Worm (Caenorhabditis elegans) whole organism, L4 larva: Measurements from ENCODE around the gene taf-7.1.

Source experiments
- F10B5.3 ChIP-seq: sonication (generic microtip); optimal IDR thresholded peaks from 2 replicates; lab custom pipeline; 2016; ENCODE audit warnings: mild to moderate bottlenecking, missing genetic modification characterization, missing compliant biosample characterization
- F26F4.8 ChIP-seq: fragments of 200-800 bp; sonication (Bioruptor generic); conservative IDR thresholded peaks from 2 replicates; pipeline ENCODE4 v1.3.6; 2022; ENCODE audit warnings: missing genetic modification characterization, missing compliant biosample characterization
- F37D6.2 ChIP-seq: sonication (generic microtip); optimal IDR thresholded peaks from 2 replicates; lab custom pipeline; 2016; ENCODE audit warnings: mild to moderate bottlenecking, missing genetic modification characterization, missing compliant biosample characterization
- T20F7.1 ChIP-seq: fragments of 200-800 bp; sonication (Bioruptor generic); optimal IDR thresholded peaks from 2 replicates; lab custom pipeline; 2018; ENCODE audit warnings: mild to moderate bottlenecking, missing genetic modification characterization, missing compliant biosample characterization
- T26A8.4 ChIP-seq: fragments of 200-800 bp; sonication (Bioruptor generic); IDR thresholded peaks from 2 replicates; pipeline ENCODE4 v1.3.6; 2022; ENCODE audit warnings: missing genetic modification characterization, missing compliant biosample characterization
- Y105C5A.15 ChIP-seq: fragments of 200-800 bp; sonication (Bioruptor generic); IDR thresholded peaks from 2 replicates; pipeline ENCODE4 v1.3.6; 2022; ENCODE audit warnings: missing genetic modification characterization, missing compliant biosample characterization
- Y48G9A.11 ChIP-seq: fragments of 200-800 bp; sonication (Bioruptor generic); IDR thresholded peaks from 2 replicates; pipeline ENCODE4 v1.3.6; 2022; ENCODE audit warnings: missing genetic modification reagents, missing genetic modification characterization, missing compliant biosample characterization
- Y5F2A.4 ChIP-seq: fragments of 200-800 bp; sonication (Bioruptor generic); optimal IDR thresholded peaks from 2 replicates; lab custom pipeline; 2018; ENCODE audit warnings: mild to moderate bottlenecking, missing genetic modification characterization, missing compliant biosample characterization
- ZK337.2 ChIP-seq: fragments of 200-800 bp; sonication (Bioruptor generic); IDR thresholded peaks from 2 replicates; pipeline ENCODE4 v1.3.6; 2022; ENCODE audit warnings: missing genetic modification reagents, missing genetic modification characterization, missing compliant biosample characterization
- aly-2 ChIP-seq: sonication (generic microtip); optimal IDR thresholded peaks from 2 replicates; lab custom pipeline; 2018; ENCODE audit warnings: missing biosample characterization, missing genetic modification characterization
- ama-1 ChIP-seq: fragments of 150-350 bp; optimal IDR thresholded peaks from 2 replicates; lab custom pipeline; 2014; ENCODE audit warnings: inconsistent platforms, mixed read lengths
- arid-1 ChIP-seq: fragments of 200-800 bp; sonication (Bioruptor generic); conservative IDR thresholded peaks from 2 replicates; pipeline ENCODE4 v1.3.6; 2022; ENCODE audit warnings: missing genetic modification reagents, missing genetic modification characterization, missing compliant biosample characterization
- attf-4 ChIP-seq: sonication (generic microtip); optimal IDR thresholded peaks from 3 replicates; lab custom pipeline; 2017; ENCODE audit warnings: missing biosample characterization, missing genetic modification characterization
- ceh-32 ChIP-seq: sonication (generic microtip); optimal IDR thresholded peaks from 2 replicates; lab custom pipeline; 2016; ENCODE audit warnings: mild to moderate bottlenecking, missing genetic modification characterization, missing compliant biosample characterization; ENCODE audit not compliant: poor library complexity
- ceh-82 ChIP-seq: sonication (generic microtip); optimal IDR thresholded peaks from 2 replicates; lab custom pipeline; 2017; ENCODE audit warnings: missing biosample characterization, missing genetic modification characterization
- ces-1 ChIP-seq: fragments of 150-350 bp; sonication (generic microtip); optimal IDR thresholded peaks from 4 replicates; lab custom pipeline; 2014; ENCODE audit warnings: missing biosample characterization, missing genetic modification reagents, missing genetic modification characterization
- ctbp-1 ChIP-seq: fragments of 200-800 bp; sonication (Bioruptor generic); IDR thresholded peaks from 2 replicates; pipeline ENCODE4 v1.3.6; 2022; ENCODE audit warnings: missing genetic modification reagents, missing genetic modification characterization, missing compliant biosample characterization
- daf-19 ChIP-seq: fragments of 200-800 bp; sonication (Bioruptor generic); conservative IDR thresholded peaks from 2 replicates; pipeline ENCODE4 v1.3.6; 2022; ENCODE audit warnings: missing genetic modification characterization, missing compliant biosample characterization
- dmd-6 ChIP-seq: fragments of 200-800 bp; sonication (Bioruptor generic); IDR thresholded peaks from 2 replicates; pipeline ENCODE4 v1.3.6; 2022; ENCODE audit warnings: missing genetic modification reagents, missing genetic modification characterization, missing compliant biosample characterization
- dpl-1 ChIP-seq: fragments of 150-350 bp; optimal IDR thresholded peaks from 2 replicates; lab custom pipeline; 2014; ENCODE audit warnings: missing biosample characterization, missing genetic modification reagents, missing genetic modification characterization
- duxl-1 ChIP-seq: sonication (generic microtip); optimal IDR thresholded peaks from 2 replicates; lab custom pipeline; 2016; ENCODE audit warnings: mild to moderate bottlenecking, missing genetic modification characterization, moderate library complexity, missing compliant biosample characterization; ENCODE audit not compliant: poor library complexity
- dve-1 ChIP-seq: sonication (generic microtip); optimal IDR thresholded peaks from 2 replicates; lab custom pipeline; 2017; ENCODE audit warnings: antibody characterized with exemption, mild to moderate bottlenecking, missing genetic modification characterization, missing compliant biosample characterization; ENCODE audit not compliant: insufficient read depth
- fkh-10 ChIP-seq: fragments of 150-350 bp; optimal IDR thresholded peaks from 2 replicates; lab custom pipeline; 2014; ENCODE audit warnings: missing biosample characterization, missing genetic modification reagents, missing genetic modification characterization
- gei-8 ChIP-seq: fragments of 200-800 bp; sonication (Bioruptor generic); optimal IDR thresholded peaks from 2 replicates; lab custom pipeline; 2018; ENCODE audit warnings: mild to moderate bottlenecking, missing genetic modification characterization, missing compliant biosample characterization
- hif-1 ChIP-seq, 2 experiments: sonication (generic microtip); optimal IDR thresholded peaks; 2 replicates each; lab custom pipeline; 2016 to 2017; ENCODE audit warnings: missing compliant biosample characterization in 2 of 2, missing genetic modification characterization in 2 of 2, missing genetic modification reagents in 2 of 2, missing genotype in 2 of 2, mild to moderate bottlenecking in 1 of 2
- hlh-30 ChIP-seq: sonication (generic microtip); optimal IDR thresholded peaks from 2 replicates; lab custom pipeline; 2017; ENCODE audit warnings: antibody characterized with exemption, mild to moderate bottlenecking, missing genetic modification characterization, missing compliant biosample characterization; ENCODE audit not compliant: insufficient read depth
- jun-1 ChIP-seq: fragments of 150-350 bp; optimal IDR thresholded peaks from 2 replicates; lab custom pipeline; 2014; ENCODE audit warnings: missing biosample characterization, missing genetic modification reagents, missing genetic modification characterization
- lin-1 ChIP-seq: fragments of 200-800 bp; sonication (Bioruptor generic); IDR thresholded peaks from 2 replicates; pipeline ENCODE4 v1.3.6; 2022; ENCODE audit warnings: missing genetic modification reagents, missing genetic modification characterization, missing compliant biosample characterization
- lin-13 ChIP-seq: fragments of 150-350 bp; optimal IDR thresholded peaks from 2 replicates; lab custom pipeline; 2014; ENCODE audit warnings: missing biosample characterization, missing genetic modification reagents, missing genetic modification characterization
- lin-29 ChIP-seq: fragments of 200-800 bp; sonication (Bioruptor generic); IDR thresholded peaks from 2 replicates; pipeline ENCODE4 v1.3.6; 2022; ENCODE audit warnings: missing genetic modification reagents, missing genetic modification characterization, missing compliant biosample characterization
- lin-38 ChIP-seq: fragments of 200-800 bp; sonication (Bioruptor generic); IDR thresholded peaks from 2 replicates; pipeline ENCODE4 v1.3.6; 2022; ENCODE audit warnings: missing genetic modification reagents, missing genetic modification characterization, missing compliant biosample characterization
- madf-5 ChIP-seq, 2 experiments: fragments of 200-800 bp; sonication (Bioruptor generic); IDR thresholded peaks; 2 replicates each; pipeline ENCODE4 v1.3.6; 2022; ENCODE audit warnings: missing compliant biosample characterization in 2 of 2, missing genetic modification characterization in 2 of 2
- mdt-29 ChIP-seq: fragments of 200-800 bp; sonication (Bioruptor generic); IDR thresholded peaks from 2 replicates; pipeline ENCODE4 v1.3.6; 2022; ENCODE audit warnings: missing genetic modification reagents, missing genetic modification characterization, missing compliant biosample characterization
- mes-2 ChIP-seq: sonication (generic microtip); optimal IDR thresholded peaks from 2 replicates; lab custom pipeline; 2016; ENCODE audit warnings: missing genotype, mild to moderate bottlenecking, missing genetic modification characterization, missing compliant biosample characterization; ENCODE audit not compliant: poor library complexity, severe bottlenecking
- mxl-2 ChIP-seq: fragments of 200-800 bp; sonication (Bioruptor generic); conservative IDR thresholded peaks from 2 replicates; pipeline ENCODE4 v1.3.6; 2022; ENCODE audit warnings: missing genetic modification reagents, missing genetic modification characterization, missing compliant biosample characterization
- nhr-102 ChIP-seq: sonication (generic microtip); optimal IDR thresholded peaks from 2 replicates; lab custom pipeline; 2016; ENCODE audit warnings: mild to moderate bottlenecking, missing genetic modification characterization, moderate library complexity, missing compliant biosample characterization
- nhr-111 ChIP-seq: fragments of 200-800 bp; sonication (Bioruptor generic); optimal IDR thresholded peaks from 2 replicates; lab custom pipeline; 2018; ENCODE audit warnings: mild to moderate bottlenecking, missing genetic modification characterization, missing compliant biosample characterization
- nhr-237 ChIP-seq: sonication (generic microtip); optimal IDR thresholded peaks from 2 replicates; lab custom pipeline; 2017; ENCODE audit warnings: missing biosample characterization, missing genetic modification characterization
- nhr-28 ChIP-seq: fragments of 150-350 bp; optimal IDR thresholded peaks from 2 replicates; lab custom pipeline; 2014; ENCODE audit warnings: missing biosample characterization, missing genetic modification characterization
- nhr-41 ChIP-seq: fragments of 200-800 bp; sonication (Bioruptor generic); IDR thresholded peaks from 2 replicates; pipeline ENCODE4 v1.3.6; 2022; ENCODE audit warnings: missing genetic modification reagents, missing genetic modification characterization, missing compliant biosample characterization
- nhr-42 ChIP-seq: fragments of 200-800 bp; sonication (Bioruptor generic); IDR thresholded peaks from 2 replicates; pipeline ENCODE4 v1.3.6; 2022; ENCODE audit warnings: missing genetic modification characterization, missing compliant biosample characterization
- nhr-48 ChIP-seq: sonication (generic microtip); optimal IDR thresholded peaks from 2 replicates; lab custom pipeline; 2016; ENCODE audit warnings: mild to moderate bottlenecking, missing genetic modification characterization, missing compliant biosample characterization
- nhr-6 ChIP-seq: fragments of 150-350 bp; optimal IDR thresholded peaks from 2 replicates; lab custom pipeline; 2014; ENCODE audit warnings: missing biosample characterization, missing genetic modification characterization
- nhr-76 ChIP-seq: fragments of 150-350 bp; optimal IDR thresholded peaks from 2 replicates; lab custom pipeline; 2014; ENCODE audit warnings: missing biosample characterization, missing genetic modification characterization
- nhr-77 ChIP-seq: fragments of 150-350 bp; optimal IDR thresholded peaks from 2 replicates; lab custom pipeline; 2014; ENCODE audit warnings: missing biosample characterization, missing genetic modification characterization
- rbr-2 ChIP-seq: sonication (generic microtip); optimal IDR thresholded peaks from 2 replicates; lab custom pipeline; 2016; ENCODE audit warnings: missing genotype, missing genetic modification characterization, missing compliant biosample characterization
- tag-97 ChIP-seq: fragments of 200-800 bp; sonication (Bioruptor generic); IDR thresholded peaks from 2 replicates; pipeline ENCODE4 v1.3.6; 2022; ENCODE audit warnings: missing genetic modification characterization, missing compliant biosample characterization
- tra-1 ChIP-seq: fragments of 200-800 bp; sonication (Bioruptor generic); IDR thresholded peaks from 2 replicates; pipeline ENCODE4 v1.3.6; 2022; ENCODE audit warnings: missing genetic modification reagents, missing genetic modification characterization, missing compliant biosample characterization
- unc-130 ChIP-seq: sonication (generic microtip); optimal IDR thresholded peaks from 2 replicates; lab custom pipeline; 2016; ENCODE audit warnings: missing genetic modification reagents, missing genetic modification characterization, missing compliant biosample characterization
- zag-1 ChIP-seq: fragments of 150-350 bp; optimal IDR thresholded peaks from 2 replicates; lab custom pipeline; 2014; ENCODE audit warnings: missing biosample characterization, missing genetic modification characterization
- zfp-3 ChIP-seq: fragments of 200-800 bp; sonication (Bioruptor generic); conservative IDR thresholded peaks from 2 replicates; pipeline ENCODE4 v1.3.6; 2022; ENCODE audit warnings: missing genetic modification reagents, missing genetic modification characterization, missing compliant biosample characterization
- zip-2 ChIP-seq: fragments of 150-350 bp; optimal IDR thresholded peaks from 2 replicates; lab custom pipeline; 2014; ENCODE audit warnings: missing biosample characterization, missing genetic modification characterization

Gene taf-7.1

ce11 chrX:11872210-11872609 is 34.9 kb upstream of the taf-7.1 start (continued):
- TF ChIP-seq ama-1, result no peak
- TF ChIP-seq unc-130 (GFP tag; lab: Kevin White, UChicago), result no peak
- TF ChIP-seq nhr-42 (GFP tag; lab: Robert Waterston, UW), result peak; percentile 84
- no peak for TF ChIP-seq tag-97 (GFP tag; lab: Robert Waterston, UW)
- TF ChIP-seq daf-19 (GFP tag; lab: Robert Waterston, UW), result 0 out of 2 replicates have a peak, but pooled peaks have one; percentile 19
- no peak for TF ChIP-seq nhr-28 (tag; lab: Kevin White, UChicago)
- TF ChIP-seq T26A8.4 (GFP tag; lab: Robert Waterston, UW), result no peak
- TF ChIP-seq F10B5.3 (tag; lab: Kevin White, UChicago), result no peak
- peak in 1 of 2 experiments; percentile 80; a peak in 1 of 4 replicates for TF ChIP-seq madf-5 (GFP tag; IDR thresholded peaks at IDR 0.05; lab: Robert Waterston, UW)
- no peak for TF ChIP-seq Y5F2A.4 (GFP tag; lab: Kevin White, UChicago)
- no peak for TF ChIP-seq ces-1 (GFP tag; lab: Kevin White, UChicago)
- no peak for TF ChIP-seq zip-2 (tag; lab: Kevin White, UChicago)
- no peak for TF ChIP-seq ceh-82 (tag; lab: Kevin White, UChicago)
- peak; percentile 63 for TF ChIP-seq arid-1 (GFP tag; lab: Robert Waterston, UW)
- TF ChIP-seq nhr-111 (GFP tag; lab: Kevin White, UChicago), result peak; percentile 27
- no peak for TF ChIP-seq nhr-102 (tag; lab: Kevin White, UChicago)
- peak; percentile 44 for TF ChIP-seq nhr-48 (tag; lab: Kevin White, UChicago)
- TF ChIP-seq dve-1 (tag; lab: Kevin White, UChicago), result no peak
- peak; percentile 70 for TF ChIP-seq tra-1 (GFP tag; lab: Robert Waterston, UW)
- no peak for TF ChIP-seq nhr-77 (tag; lab: Kevin White, UChicago)
- no peak for TF ChIP-seq nhr-6 (tag; lab: Kevin White, UChicago)
- peak; percentile 30; the same call in 1 of the 2 replicates for TF ChIP-seq lin-1 (GFP tag; lab: Robert Waterston, UW)
- peak; percentile 38; the same call in 1 of the 2 replicates for TF ChIP-seq F26F4.8 (GFP tag; lab: Robert Waterston, UW)
- no peak for TF ChIP-seq mes-2 (tag; lab: Kevin White, UChicago)
- no peak for TF ChIP-seq duxl-1 (tag; lab: Kevin White, UChicago)
- TF ChIP-seq nhr-41 (GFP tag; lab: Robert Waterston, UW), result peak; percentile 32; the same call in 1 of the 2 replicates
- TF ChIP-seq nhr-237, result no peak
- no peak for TF ChIP-seq nhr-76
- TF ChIP-seq mxl-2 (GFP tag; lab: Robert Waterston, UW), result no peak
- TF ChIP-seq aly-2 (tag; lab: Kevin White, UChicago), result no peak
- TF ChIP-seq zag-1 (tag; lab: Kevin White, UChicago), result no peak
- TF ChIP-seq dmd-6 (GFP tag; lab: Robert Waterston, UW), result peak; percentile 56
- no peak for TF ChIP-seq attf-4 (tag; lab: Kevin White, UChicago)
- TF ChIP-seq T20F7.1, result no peak
- TF ChIP-seq lin-13 (GFP tag; lab: Kevin White, UChicago), result no peak
- TF ChIP-seq jun-1, result no peak
- no peak for TF ChIP-seq dpl-1 (GFP tag; lab: Kevin White, UChicago)
- no peak for TF ChIP-seq zfp-3
- no peak for TF ChIP-seq hif-1 (tag; optimal IDR thresholded peaks at IDR 0.05; lab: Kevin White, UChicago)
- no peak for TF ChIP-seq ZK337.2 (GFP tag; lab: Robert Waterston, UW)
- TF ChIP-seq Y105C5A.15 (GFP tag; lab: Robert Waterston, UW), result no peak
- peak; percentile 71; the same call in 1 of the 2 replicates for TF ChIP-seq mdt-29 (GFP tag; lab: Robert Waterston, UW)
- TF ChIP-seq gei-8 (GFP tag; lab: Kevin White, UChicago), result no peak
- no peak for TF ChIP-seq ceh-32 (tag; lab: Kevin White, UChicago)
- TF ChIP-seq F37D6.2 (tag; lab: Kevin White, UChicago), result no peak
- no peak for TF ChIP-seq fkh-10 (GFP tag; lab: Kevin White, UChicago)
- TF ChIP-seq hlh-30 (tag; lab: Kevin White, UChicago), result no peak
- no peak for TF ChIP-seq lin-29
- no peak for TF ChIP-seq rbr-2 (tag; lab: Kevin White, UChicago)
- no peak for TF ChIP-seq Y48G9A.11 (GFP tag; lab: Robert Waterston, UW)
- TF ChIP-seq lin-38, result no peak
- peak; percentile 61; the same call in 1 of the 2 replicates for TF ChIP-seq ctbp-1 (GFP tag; lab: Robert Waterston, UW)
